Worm (Caenorhabditis elegans): ENCODE data around the gene copg-1.

DNA sequence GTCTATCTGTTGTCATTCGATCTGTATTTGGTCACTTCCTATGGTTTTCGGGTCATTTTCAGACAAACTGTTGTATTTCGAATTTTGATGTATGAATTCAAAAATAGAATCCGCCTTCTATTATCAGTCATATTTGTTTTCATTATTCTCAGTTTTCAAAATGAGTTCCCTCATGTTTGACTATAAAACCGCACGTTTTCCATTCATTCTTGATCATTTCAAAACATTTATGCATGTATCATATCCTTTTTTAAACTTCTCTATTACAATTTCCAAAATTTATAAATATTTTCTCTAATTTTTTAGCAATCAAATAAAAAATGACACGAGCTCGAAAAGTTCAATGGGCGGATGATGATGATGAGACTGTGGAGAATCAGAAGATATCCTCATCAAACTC, 13.9 kb upstream of the copg-1 start, which contains the start of gene K08F4.12:
- TF ChIP-seq K12H6.12 (tag; optimal IDR thresholded peaks at IDR 0.05) (no peak), zfh-2 (GFP tag; conservative IDR thresholded peaks at IDR 0.05) (no peak), nfya-1 (tag; optimal IDR thresholded peaks at IDR 0.05; ENCODE audit: borderline replicate concordance, insufficient read depth) (no peak), rec-8 (tag; optimal IDR thresholded peaks at IDR 0.05) (no peak), B0019.2 (GFP tag; conservative IDR thresholded peaks at IDR 0.05) (no peak)
